Worm (Caenorhabditis elegans) whole organism, L2 larva: ENCODE data around the gene msp-63.
A peak's percentile ranks its signal among the peaks of the same experiment; 100 is the strongest.
"Not testable (repeated sequence)": the region's sequence is repeated elsewhere in the genome, so short reads cannot be mapped to it uniquely, and the experiment has no call there.

Experiments
- F13H6.1 ChIP-seq: sonication (generic microtip); optimal IDR thresholded peaks from 2 replicates; lab custom pipeline; 2016; ENCODE audit warnings: missing genetic modification characterization, missing compliant biosample characterization
- R02D3.7 ChIP-seq: fragments of 150-350 bp; optimal IDR thresholded peaks from 2 replicates; lab custom pipeline; 2014; ENCODE audit warnings: missing biosample characterization, missing genetic modification characterization
- Y55F3AM.14 ChIP-seq: fragments of 200-800 bp; sonication (Bioruptor generic); optimal IDR thresholded peaks from 2 replicates; lab custom pipeline; 2018; ENCODE audit warnings: mild to moderate bottlenecking, missing genetic modification characterization, missing compliant biosample characterization
- ZK546.5 ChIP-seq: sonication (generic microtip); optimal IDR thresholded peaks from 2 replicates; lab custom pipeline; 2017; ENCODE audit warnings: missing biosample characterization, missing genetic modification characterization
- alr-1 ChIP-seq: fragments of 150-350 bp; optimal IDR thresholded peaks from 2 replicates; lab custom pipeline; 2014; ENCODE audit warnings: missing biosample characterization, missing genetic modification characterization
- ama-1 ChIP-seq: fragments of 150-350 bp; optimal IDR thresholded peaks from 2 replicates; lab custom pipeline; 2018; ENCODE audit warnings: inconsistent platforms
- blmp-1 ChIP-seq: sonication (generic microtip); optimal IDR thresholded peaks from 2 replicates; lab custom pipeline; 2017; ENCODE audit warnings: missing genetic modification characterization, mild to moderate bottlenecking, missing compliant biosample characterization, antibody characterized with exemption, moderate library complexity; ENCODE audit not compliant: insufficient read depth
- ceh-82 ChIP-seq: fragments of 150-350 bp; optimal IDR thresholded peaks from 2 replicates; lab custom pipeline; 2014; ENCODE audit warnings: missing biosample characterization, missing genetic modification characterization
- crh-2 ChIP-seq: sonication (generic microtip); optimal IDR thresholded peaks from 2 replicates; lab custom pipeline; 2017; ENCODE audit warnings: missing biosample characterization, missing genetic modification characterization
- dmd-4 ChIP-seq: sonication (generic microtip); optimal IDR thresholded peaks from 2 replicates; lab custom pipeline; 2017; ENCODE audit warnings: missing biosample characterization, missing genetic modification characterization
- egl-27 ChIP-seq: sonication (generic microtip); optimal IDR thresholded peaks from 3 replicates; lab custom pipeline; 2017; ENCODE audit warnings: missing biosample characterization, missing genetic modification reagents, missing genetic modification characterization
- elt-1 ChIP-seq: fragments of 150-350 bp; optimal IDR thresholded peaks from 2 replicates; lab custom pipeline; 2014; ENCODE audit warnings: missing biosample characterization, missing genetic modification characterization
- elt-3 ChIP-seq: sonication (generic microtip); optimal IDR thresholded peaks from 2 replicates; lab custom pipeline; 2017; ENCODE audit warnings: missing biosample characterization, missing genetic modification characterization
- fos-1 ChIP-seq: fragments of 150-350 bp; optimal IDR thresholded peaks from 2 replicates; lab custom pipeline; 2014; ENCODE audit warnings: missing biosample characterization, missing genetic modification characterization
- gmeb-1 ChIP-seq: fragments of 150-350 bp; optimal IDR thresholded peaks from 2 replicates; lab custom pipeline; 2014; ENCODE audit warnings: missing biosample characterization, missing genetic modification characterization
- lin-11 ChIP-seq: fragments of 150-350 bp; sonication (generic microtip); optimal IDR thresholded peaks from 2 replicates; lab custom pipeline; 2014; ENCODE audit warnings: missing biosample characterization, missing genetic modification characterization, inconsistent platforms, mixed read lengths
- lsy-2 ChIP-seq, 2 experiments: fragments of 150-350 bp in 1 of 2; sonication (generic microtip) in 1 of 2; optimal IDR thresholded peaks; 2 replicates each; lab custom pipeline; 2014 to 2017; ENCODE audit warnings: missing biosample characterization in 2 of 2, missing genetic modification characterization in 2 of 2
- mab-5 ChIP-seq: fragments of 150-350 bp; optimal IDR thresholded peaks from 2 replicates; lab custom pipeline; 2014; ENCODE audit warnings: missing biosample characterization, missing genetic modification characterization
- mbf-1 ChIP-seq: sonication (generic microtip); optimal IDR thresholded peaks from 2 replicates; lab custom pipeline; 2017; ENCODE audit warnings: missing biosample characterization, missing genetic modification characterization
- mdl-1 ChIP-seq, 2 experiments: fragments of 150-350 bp in 1 of 2; sonication (generic microtip) in 1 of 2; optimal IDR thresholded peaks; 2 replicates each; lab custom pipeline; 2017; ENCODE audit warnings: missing biosample characterization in 2 of 2, missing genetic modification characterization in 2 of 2
- nhr-10 ChIP-seq: sonication (generic microtip); optimal IDR thresholded peaks from 2 replicates; lab custom pipeline; 2017; ENCODE audit warnings: missing biosample characterization, missing genetic modification characterization
- nhr-129 ChIP-seq: fragments of 150-350 bp; optimal IDR thresholded peaks from 2 replicates; lab custom pipeline; 2014; ENCODE audit warnings: missing biosample characterization, missing genetic modification characterization
- nhr-21 ChIP-seq: fragments of 150-350 bp; optimal IDR thresholded peaks from 2 replicates; lab custom pipeline; 2014; ENCODE audit warnings: missing biosample characterization, missing genetic modification characterization
- nhr-25 ChIP-seq: fragments of 150-350 bp; sonication (generic microtip); optimal IDR thresholded peaks from 3 replicates; lab custom pipeline; 2014; ENCODE audit warnings: missing biosample characterization, missing genetic modification characterization
- nhr-6 ChIP-seq: fragments of 150-350 bp; optimal IDR thresholded peaks from 2 replicates; lab custom pipeline; 2014; ENCODE audit warnings: missing biosample characterization, missing genetic modification characterization
- nhr-77 ChIP-seq: fragments of 150-350 bp; optimal IDR thresholded peaks from 2 replicates; lab custom pipeline; 2014; ENCODE audit warnings: missing biosample characterization, missing genetic modification characterization
- skn-1 ChIP-seq: sonication (generic microtip); optimal IDR thresholded peaks from 2 replicates; lab custom pipeline; 2017; ENCODE audit warnings: missing biosample characterization, missing genetic modification characterization
- sma-3 ChIP-seq: sonication (generic microtip); optimal IDR thresholded peaks from 2 replicates; lab custom pipeline; 2016; ENCODE audit warnings: missing genetic modification reagents, missing genetic modification characterization, missing compliant biosample characterization
- snpc-4 ChIP-seq: fragments of 150-350 bp; optimal IDR thresholded peaks from 2 replicates; lab custom pipeline; 2014; ENCODE audit warnings: missing biosample characterization, missing genetic modification characterization
- unc-39 ChIP-seq: fragments of 150-350 bp; optimal IDR thresholded peaks from 2 replicates; lab custom pipeline; 2014; ENCODE audit warnings: missing biosample characterization, missing genetic modification characterization
- unc-55 ChIP-seq: fragments of 150-350 bp; sonication (generic microtip); optimal IDR thresholded peaks from 3 replicates; lab custom pipeline; 2014; ENCODE audit warnings: missing biosample characterization, missing genetic modification reagents, missing genetic modification characterization
- unc-62 ChIP-seq: fragments of 150-350 bp; optimal IDR thresholded peaks from 2 replicates; lab custom pipeline; 2014; ENCODE audit warnings: missing biosample characterization, missing genetic modification reagents, missing genetic modification characterization
- ztf-1 ChIP-seq: fragments of 200-800 bp; sonication (Bioruptor generic); conservative IDR thresholded peaks from 2 replicates; pipeline ENCODE4 v1.3.6; 2022; ENCODE audit warnings: missing genetic modification characterization, missing compliant biosample characterization
- ztf-4 ChIP-seq: fragments of 150-350 bp; optimal IDR thresholded peaks from 2 replicates; lab custom pipeline; 2014; ENCODE audit warnings: missing biosample characterization, missing genetic modification characterization

The msp-63 gene

ce11 chrII:5816346-5816745 lies 19.1 kb upstream of the msp-63 start, which contains the start of gene ZK1248.20:
ZK1248.20 (plus strand) TSS chrII:5816646.
- TF ChIP-seq elt-1 (tag; lab: Kevin White, UChicago) (no peak), ama-1 (lab: Kevin White, UChicago) (no peak), nhr-21 (no peak), skn-1 (tag; lab: Kevin White, UChicago) (no peak), ztf-1 (no peak), lsy-2 (tag; optimal IDR thresholded peaks at IDR 0.05; lab: Kevin White, UChicago) (no peak), F13H6.1 (tag; lab: Kevin White, UChicago) (no peak), snpc-4 (tag; lab: Kevin White, UChicago) (no peak)

DNA sequence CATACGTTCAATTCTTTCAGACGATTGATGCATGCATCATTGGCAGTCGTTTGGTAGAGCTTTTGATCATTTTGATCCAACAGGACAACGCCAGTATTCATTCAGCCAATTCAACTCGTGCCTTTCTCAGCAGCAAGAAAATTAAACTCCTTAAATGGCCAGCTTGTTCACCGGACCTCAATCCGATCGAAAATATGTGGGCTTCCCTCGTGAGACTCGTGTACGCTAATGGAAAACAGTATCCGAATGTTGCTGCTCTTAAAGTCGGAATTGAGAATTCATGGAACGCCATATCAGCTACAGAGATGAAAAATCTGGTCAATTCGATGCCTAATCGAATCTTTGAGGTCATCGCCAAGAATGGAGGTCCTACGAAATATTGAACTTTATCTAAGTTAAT lies 18.1 kb upstream of the msp-63 start, which contains the start of gene wago-5:
wago-5 (minus strand) TSS at position 101 of the 400 bp plus-strand sequence.
- not testable (repeated sequence) for TF ChIP-seq lin-11; gmeb-1 (tag; lab: Kevin White, UChicago); blmp-1
- TF ChIP-seq, all 48 proteins: peak for 0; not testable (repeated sequence) for 48

DNA sequence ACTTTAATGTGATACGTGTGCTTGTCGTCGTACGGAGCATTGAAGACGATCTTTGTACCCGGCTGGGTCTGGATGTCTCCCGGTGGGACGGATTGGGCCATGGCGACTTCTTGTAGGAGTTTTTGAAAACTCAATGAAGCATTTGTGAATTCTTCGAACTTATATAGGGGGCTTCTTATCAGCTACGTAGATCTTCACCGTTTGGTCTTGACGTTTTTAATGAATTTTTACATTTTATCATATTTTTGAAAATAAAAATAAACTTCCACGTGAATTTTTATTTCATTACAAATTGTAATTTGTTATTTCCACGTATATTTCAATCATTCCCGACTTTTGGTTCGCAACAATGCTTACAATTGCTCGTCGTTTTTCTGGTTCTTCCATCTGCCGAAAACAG lies 13.0 kb upstream of the msp-63 start, which contains the start of the genes msp-64 and ZK1248.5:
msp-64 (minus strand) TSS at position 101 of the 400 bp plus-strand sequence.
ZK1248.5 (plus strand) TSS at position 285 of the 400 bp plus-strand sequence.
- TF ChIP-seq nhr-21 (no peak), mbf-1 (tag; lab: Kevin White, UChicago) (no peak), ztf-4 (tag; lab: Kevin White, UChicago) (no peak), R02D3.7 (tag; lab: Kevin White, UChicago) (no peak), mdl-1 (tag; optimal IDR thresholded peaks at IDR 0.05; lab: Kevin White, UChicago) (no peak), egl-27 (no peak), ama-1 (lab: Kevin White, UChicago) (no peak), nhr-129 (no peak)

DNA sequence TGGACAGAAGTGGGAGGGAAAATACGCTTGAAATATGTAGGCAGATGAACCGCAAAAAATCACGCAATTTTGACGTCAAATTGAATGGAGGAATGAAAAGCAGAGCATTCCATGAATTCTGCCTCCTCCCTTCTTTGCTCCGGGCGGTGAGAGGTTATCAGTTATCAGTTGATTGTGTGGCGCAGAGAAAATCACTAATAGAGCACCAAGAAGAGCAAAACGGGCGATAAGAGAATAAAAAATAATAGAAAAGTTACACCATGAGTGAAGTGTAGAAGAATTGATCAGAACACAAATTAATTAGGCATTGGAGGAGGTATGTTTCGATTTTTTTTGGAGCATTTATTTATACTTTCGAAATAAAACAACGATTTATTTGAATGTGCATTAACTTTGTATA lies 9.3 kb upstream of the msp-63 start:
- TF ChIP-seq R02D3.7 (tag; lab: Kevin White, UChicago) (no peak), mdl-1 (tag; optimal IDR thresholded peaks at IDR 0.05; lab: Kevin White, UChicago) (no peak), ZK546.5 (tag; lab: Kevin White, UChicago) (no peak), unc-55 (no peak), nhr-10 (tag; lab: Kevin White, UChicago) (no peak), gmeb-1 (tag; lab: Kevin White, UChicago) (peak; percentile 10), crh-2 (tag; lab: Kevin White, UChicago) (peak; percentile 17), fos-1 (tag; lab: Kevin White, UChicago) (peak; percentile 80)

- TF ChIP-seq crh-2 (tag; lab: Kevin White, UChicago): peak; percentile 17
- TF ChIP-seq sma-3: no peak
- no peak for TF ChIP-seq snpc-4 (tag; lab: Kevin White, UChicago)
- TF ChIP-seq, all 48 proteins: peak for 1
These were observed 8.1 kb upstream of the msp-63 start, which contains the start of gene K05F1.10 for ce11 chrII:5805303-5805702. K05F1.10 (minus strand) TSS chrII:5805473.

ce11 chrII:5804288-5804687 lies 7.0 kb upstream of the msp-63 start:
- TF ChIP-seq lsy-2 (tag; optimal IDR thresholded peaks at IDR 0.05; lab: Kevin White, UChicago) (no peak), fos-1 (tag; lab: Kevin White, UChicago) (peak; percentile 29), unc-62 (no peak), blmp-1 (no peak)

ce11 chrII:5801075-5801474 lies 3.8 kb upstream of the msp-63 start, which contains the start of the genes K05F1.9 and K05F1.1:
K05F1.9 (minus strand) TSS chrII:5801175.
K05F1.1 (plus strand) TSS chrII:5801382.
- TF ChIP-seq alr-1 (tag; lab: Kevin White, UChicago) (no peak), ZK546.5 (tag; lab: Kevin White, UChicago) (no peak), mbf-1 (tag; lab: Kevin White, UChicago) (no peak), ceh-82 (no peak), crh-2 (tag; lab: Kevin White, UChicago) (no peak), dmd-4 (no peak), elt-1 (tag; lab: Kevin White, UChicago) (no peak), elt-3 (no peak), sma-3 (no peak), Y55F3AM.14 (GFP tag; lab: Kevin White, UChicago) (no peak), fos-1 (tag; lab: Kevin White, UChicago) (no peak), F13H6.1 (tag; lab: Kevin White, UChicago) (no peak), nhr-25 (tag; lab: Kevin White, UChicago) (no peak), nhr-6 (tag; lab: Kevin White, UChicago) (no peak), ztf-1 (no peak), mab-5 (tag; lab: Kevin White, UChicago) (no peak), lin-11 (no peak), nhr-77 (tag; lab: Kevin White, UChicago) (no peak), unc-39 (tag; lab: Kevin White, UChicago) (no peak)
